Worm (Caenorhabditis elegans) whole organism, L1 larva: ENCODE measurements around the gene nhr-1.
A peak's percentile ranks its signal among the peaks of the same experiment; 100 is the strongest.

Source experiments
- aha-1 ChIP-seq: fragments of 150-350 bp; optimal IDR thresholded peaks from 2 replicates; lab custom pipeline; 2014; ENCODE audit warnings: missing biosample characterization, missing genetic modification characterization
- aly-2 ChIP-seq: fragments of 150-350 bp; optimal IDR thresholded peaks from 2 replicates; lab custom pipeline; 2014; ENCODE audit warnings: missing biosample characterization, missing genetic modification characterization
- ama-1 ChIP-seq: fragments of 150-350 bp; optimal IDR thresholded peaks from 2 replicates; lab custom pipeline; 2014
- blmp-1 ChIP-seq: fragments of 150-350 bp; optimal IDR thresholded peaks from 2 replicates; lab custom pipeline; 2014; ENCODE audit warnings: missing biosample characterization, missing genetic modification characterization
- ceh-63 ChIP-seq: fragments of 200-800 bp; sonication (Bioruptor generic); optimal IDR thresholded peaks from 2 replicates; lab custom pipeline; 2018; ENCODE audit warnings: mild to moderate bottlenecking, missing genetic modification characterization, missing compliant biosample characterization
- ceh-82 ChIP-seq, 3 experiments: fragments of 150-350 bp in 1 of 3; sonication (generic microtip) in 2 of 3; optimal IDR thresholded peaks; 2 replicates each; lab custom pipeline; 2014 to 2017; ENCODE audit warnings: missing biosample characterization in 3 of 3, missing genetic modification characterization in 3 of 3
- ceh-88 ChIP-seq: fragments of 200-800 bp; sonication (Bioruptor generic); IDR thresholded peaks from 2 replicates; pipeline ENCODE4 v1.3.6; 2022; ENCODE audit warnings: missing genetic modification characterization, missing compliant biosample characterization
- ceh-90 ChIP-seq: sonication (generic microtip); optimal IDR thresholded peaks from 2 replicates; lab custom pipeline; 2016; ENCODE audit warnings: missing genetic modification characterization, missing compliant biosample characterization
- egl-27 ChIP-seq, 2 experiments: fragments of 150-350 bp in 1 of 2; sonication (generic microtip); optimal IDR thresholded peaks; 3 replicates each; lab custom pipeline; 2017 to 2018; ENCODE audit warnings: missing biosample characterization in 2 of 2, missing genetic modification characterization in 2 of 2, missing genetic modification reagents in 2 of 2
- elt-2 ChIP-seq: sonication (generic microtip); optimal IDR thresholded peaks from 2 replicates; lab custom pipeline; 2016; ENCODE audit warnings: missing genetic modification characterization, mild to moderate bottlenecking, inconsistent platforms, missing compliant biosample characterization, missing genetic modification reagents
- elt-3 ChIP-seq, 6 experiments: fragments of 150-350 bp in 1 of 6; sonication (generic microtip); optimal IDR thresholded peaks; 2 replicates each; lab custom pipeline; 2017 to 2018; ENCODE audit warnings: missing biosample characterization in 6 of 6, missing genetic modification characterization in 6 of 6, inconsistent platforms in 1 of 6
- fkh-10 ChIP-seq: sonication (generic microtip); optimal IDR thresholded peaks from 2 replicates; lab custom pipeline; 2017; ENCODE audit warnings: missing biosample characterization, missing genetic modification reagents, missing genetic modification characterization
- hlh-17 ChIP-seq: fragments of 200-800 bp; sonication (Bioruptor generic); optimal IDR thresholded peaks from 2 replicates; lab custom pipeline; 2018; ENCODE audit warnings: missing genetic modification characterization, mild to moderate bottlenecking, missing compliant biosample characterization, moderate library complexity, borderline replicate concordance
- irx-1 ChIP-seq: sonication (generic microtip); optimal IDR thresholded peaks from 2 replicates; lab custom pipeline; 2016; ENCODE audit warnings: missing genetic modification characterization, missing compliant biosample characterization
- isw-1 ChIP-seq: fragments of 200-800 bp; sonication (Bioruptor generic); IDR thresholded peaks from 2 replicates; pipeline ENCODE4 v1.3.6; 2022; ENCODE audit warnings: missing genetic modification characterization, missing compliant biosample characterization
- lin-14 ChIP-seq: fragments of 200-800 bp; sonication (Bioruptor generic); optimal IDR thresholded peaks from 2 replicates; lab custom pipeline; 2018; ENCODE audit warnings: mild to moderate bottlenecking, missing genetic modification characterization, moderate library complexity, missing compliant biosample characterization
- lin-15B ChIP-seq: fragments of 150-350 bp; sonication (generic microtip); optimal IDR thresholded peaks from 3 replicates; lab custom pipeline; 2014; ENCODE audit warnings: missing biosample characterization, missing genetic modification characterization
- lin-35 ChIP-seq, 2 experiments: fragments of 150-350 bp; optimal IDR thresholded peaks; 2 replicates each; lab custom pipeline; 2014; ENCODE audit warnings: missing biosample characterization in 2 of 2, missing genetic modification characterization in 2 of 2, missing genetic modification reagents in 2 of 2
- lin-39 ChIP-seq: fragments of 150-350 bp; optimal IDR thresholded peaks from 2 replicates; lab custom pipeline; 2014; ENCODE audit warnings: missing biosample characterization, missing genetic modification reagents, missing genetic modification characterization
- lsy-2 ChIP-seq, 2 experiments: fragments of 150-350 bp; optimal IDR thresholded peaks; 2 replicates each; lab custom pipeline; 2014; ENCODE audit warnings: missing biosample characterization in 2 of 2, missing genetic modification characterization in 2 of 2
- mef-2 ChIP-seq: fragments of 150-350 bp; optimal IDR thresholded peaks from 2 replicates; lab custom pipeline; 2014; ENCODE audit warnings: missing biosample characterization, missing genetic modification characterization
- mep-1 ChIP-seq: fragments of 150-350 bp; optimal IDR thresholded peaks from 2 replicates; lab custom pipeline; 2014; ENCODE audit warnings: missing biosample characterization, missing genetic modification characterization
- nhr-12 ChIP-seq: sonication (generic microtip); optimal IDR thresholded peaks from 2 replicates; lab custom pipeline; 2017; ENCODE audit warnings: missing biosample characterization, missing genetic modification characterization
- nhr-20 ChIP-seq: sonication (generic microtip); optimal IDR thresholded peaks from 2 replicates; lab custom pipeline; 2016; ENCODE audit warnings: mild to moderate bottlenecking, missing genetic modification characterization, missing compliant biosample characterization
- nhr-47 ChIP-seq: sonication (generic microtip); optimal IDR thresholded peaks from 2 replicates; lab custom pipeline; 2016; ENCODE audit warnings: mild to moderate bottlenecking, missing genetic modification characterization, moderate library complexity, missing compliant biosample characterization
- nhr-71 ChIP-seq: sonication (generic microtip); optimal IDR thresholded peaks from 2 replicates; lab custom pipeline; 2016; ENCODE audit warnings: mild to moderate bottlenecking, missing genetic modification characterization, moderate library complexity, missing compliant biosample characterization
- nhr-76 ChIP-seq: sonication (generic microtip); optimal IDR thresholded peaks from 2 replicates; lab custom pipeline; 2017; ENCODE audit warnings: missing biosample characterization, missing genetic modification characterization
- nhr-77 ChIP-seq: fragments of 150-350 bp; optimal IDR thresholded peaks from 2 replicates; lab custom pipeline; 2014; ENCODE audit warnings: missing biosample characterization, missing genetic modification characterization
- nhr-84 ChIP-seq: sonication (generic microtip); optimal IDR thresholded peaks from 2 replicates; lab custom pipeline; 2017; ENCODE audit warnings: missing biosample characterization, missing genetic modification characterization
- nhr-90 ChIP-seq: sonication (generic microtip); optimal IDR thresholded peaks from 2 replicates; lab custom pipeline; 2016; ENCODE audit warnings: mild to moderate bottlenecking, missing genetic modification characterization, missing compliant biosample characterization; ENCODE audit not compliant: poor library complexity
- skn-1 ChIP-seq: fragments of 150-350 bp; optimal IDR thresholded peaks from 2 replicates; lab custom pipeline; 2014; ENCODE audit warnings: missing biosample characterization, missing genetic modification characterization
- snpc-4 ChIP-seq: fragments of 150-350 bp; optimal IDR thresholded peaks from 2 replicates; lab custom pipeline; 2014; ENCODE audit warnings: missing biosample characterization, missing genetic modification characterization
- snu-23 ChIP-seq: sonication (generic microtip); optimal IDR thresholded peaks from 2 replicates; lab custom pipeline; 2016; ENCODE audit warnings: missing genetic modification characterization, missing compliant biosample characterization
- sox-4 ChIP-seq: sonication (generic microtip); optimal IDR thresholded peaks from 2 replicates; lab custom pipeline; 2016; ENCODE audit warnings: missing genetic modification characterization, missing compliant biosample characterization
- swsn-7 ChIP-seq: sonication (generic microtip); optimal IDR thresholded peaks from 2 replicates; lab custom pipeline; 2016; ENCODE audit warnings: missing genetic modification characterization, missing compliant biosample characterization
- tlp-1 ChIP-seq: fragments of 150-350 bp; optimal IDR thresholded peaks from 2 replicates; lab custom pipeline; 2014; ENCODE audit warnings: missing biosample characterization, missing genetic modification characterization
- unc-130 ChIP-seq: fragments of 150-350 bp; optimal IDR thresholded peaks from 2 replicates; lab custom pipeline; 2017; ENCODE audit warnings: missing biosample characterization, missing genetic modification characterization, inconsistent platforms
- xbp-1 ChIP-seq: sonication (generic microtip); optimal IDR thresholded peaks from 2 replicates; lab custom pipeline; 2016; ENCODE audit warnings: missing genetic modification characterization, missing compliant biosample characterization
- zip-4 ChIP-seq: fragments of 200-800 bp; sonication (Bioruptor generic); optimal IDR thresholded peaks from 2 replicates; lab custom pipeline; 2018; ENCODE audit warnings: mild to moderate bottlenecking, missing genetic modification characterization, moderate library complexity, missing compliant biosample characterization
- ztf-11 ChIP-seq, 2 experiments: sonication (generic microtip); optimal IDR thresholded peaks; 2 replicates each; lab custom pipeline; 2016 to 2017; ENCODE audit warnings: missing genetic modification characterization in 2 of 2, missing biosample characterization in 1 of 2, missing compliant biosample characterization in 1 of 2

The nhr-1 gene

DNA sequence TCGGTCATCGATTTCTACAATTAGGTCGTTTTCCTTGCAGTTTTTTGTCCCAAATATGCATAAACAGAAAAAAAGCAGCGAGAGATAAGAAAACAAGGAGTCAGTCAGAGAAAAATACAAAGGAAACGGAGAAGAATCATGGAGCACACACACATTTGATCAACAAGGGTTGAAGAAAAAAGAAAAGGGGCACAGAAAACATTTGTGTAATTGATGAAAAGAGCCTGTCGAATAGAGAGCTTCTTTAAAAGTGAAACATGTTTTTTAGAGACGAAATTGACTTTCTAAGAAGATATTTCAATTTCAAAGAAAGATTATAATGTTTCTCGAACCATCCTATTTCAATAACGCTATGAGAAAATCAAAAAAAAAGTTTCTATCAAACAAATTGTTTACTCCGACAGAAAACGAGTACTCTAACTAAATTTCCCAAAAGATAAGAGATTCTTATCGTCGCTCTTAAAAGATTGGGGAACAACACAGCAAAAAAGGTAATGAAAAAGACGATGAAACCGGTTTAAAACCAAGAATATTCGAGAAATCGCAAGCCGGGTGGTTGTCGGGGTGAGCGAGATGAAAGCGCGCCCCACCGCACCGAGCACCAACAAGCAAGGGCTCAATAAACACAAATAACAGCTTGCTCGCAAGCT, 39.2 kb upstream of the nhr-1 start, which contains the start of gene tps-1 (continued):
- TF ChIP-seq lin-35 (GFP tag; optimal IDR thresholded peaks at IDR 0.05; lab: Kevin White, UChicago) (peak; percentile 9 to 16), unc-130 (tag; lab: Kevin White, UChicago) (no peak), egl-27 (tag; optimal IDR thresholded peaks at IDR 0.05; lab: Kevin White, UChicago) (no peak), aha-1 (tag; lab: Kevin White, UChicago) (no peak), swsn-7 (tag; lab: Kevin White, UChicago) (peak; percentile 5), zip-4 (GFP tag; lab: Kevin White, UChicago) (no peak), isw-1 (GFP tag; lab: Robert Waterston, UW) (no peak), lin-14 (GFP tag; lab: Kevin White, UChicago) (peak; percentile 58), ceh-63 (no peak), aly-2 (tag; lab: Kevin White, UChicago) (no peak), ama-1 (lab: Kevin White, UChicago) (no peak), ztf-11 (tag; optimal IDR thresholded peaks at IDR 0.05; lab: Kevin White, UChicago) (no peak), nhr-76 (tag; lab: Kevin White, UChicago) (no peak), tlp-1 (tag; lab: Kevin White, UChicago) (no peak), snpc-4 (tag; lab: Kevin White, UChicago) (no peak), xbp-1 (tag; lab: Kevin White, UChicago) (no peak), irx-1 (tag; lab: Kevin White, UChicago) (no peak), ceh-82 (tag; optimal IDR thresholded peaks at IDR 0.05; lab: Kevin White, UChicago) (peak in 1 of 3 experiments; percentile 16), nhr-84 (no peak), nhr-77 (tag; lab: Kevin White, UChicago) (no peak), ceh-88 (GFP tag; lab: Robert Waterston, UW) (no peak), skn-1 (tag; lab: Kevin White, UChicago) (peak; percentile 1), nhr-47 (tag; lab: Kevin White, UChicago) (peak; percentile 19), snu-23 (GFP tag; lab: Kevin White, UChicago) (peak; percentile 58), elt-3 (tag; optimal IDR thresholded peaks at IDR 0.05; lab: Kevin White, UChicago) (peak in 4 of 6 experiments; percentile 5 to 86 (median 46)), mef-2 (tag; lab: Kevin White, UChicago) (no peak), hlh-17 (GFP tag; lab: Kevin White, UChicago) (no peak), fkh-10 (GFP tag; lab: Kevin White, UChicago) (no peak), lin-39 (tag; lab: Kevin White, UChicago) (no peak), lin-15B (tag; lab: Kevin White, UChicago) (no peak), lsy-2 (tag; optimal IDR thresholded peaks at IDR 0.05; lab: Kevin White, UChicago) (no peak), mep-1 (tag; lab: Kevin White, UChicago) (peak; percentile 12), sox-4 (no peak)
- TF ChIP-seq, all 84 proteins: peak for 18

- no peak for TF ChIP-seq skn-1 (tag; lab: Kevin White, UChicago)
- TF ChIP-seq snu-23 (GFP tag; lab: Kevin White, UChicago): peak; percentile 27
- TF ChIP-seq mep-1 (tag; lab: Kevin White, UChicago): peak; percentile 3
- TF ChIP-seq lin-35 (GFP tag; optimal IDR thresholded peaks at IDR 0.05; lab: Kevin White, UChicago): peak in 1 of 2 experiments; percentile 30
- no peak for TF ChIP-seq nhr-12 (tag; lab: Kevin White, UChicago)
- TF ChIP-seq nhr-71: peak; percentile 15
- TF ChIP-seq nhr-20: peak; percentile 41
- peak in 1 of 6 experiments; percentile 66 for TF ChIP-seq elt-3 (tag; optimal IDR thresholded peaks at IDR 0.05; lab: Kevin White, UChicago)
- TF ChIP-seq nhr-90 (tag; lab: Kevin White, UChicago): peak; percentile 27
- peak; percentile 71 for TF ChIP-seq elt-2 (tag; lab: Kevin White, UChicago)
- TF ChIP-seq ceh-90: no peak
- TF ChIP-seq blmp-1 (tag; lab: Kevin White, UChicago): peak; percentile 31
- no peak for TF ChIP-seq swsn-7 (tag; lab: Kevin White, UChicago)
- peak; percentile 35 for TF ChIP-seq lin-14 (GFP tag; lab: Kevin White, UChicago)
- TF ChIP-seq, all 84 proteins: peak for 10
Measured at ce11 chrX:17475974-17476373, 37.9 kb upstream of the nhr-1 start.
